Fruit fly (Drosophila melanogaster) whole organism, embryonic: ENCODE results near the gene Sulf1.

Experiments used
- CG10654 ChIP-seq: fragments of 200-800 bp; sonication (Bioruptor generic); optimal IDR thresholded peaks from 2 replicates; lab custom pipeline; 2016; ENCODE audit warnings: missing biosample characterization, missing genetic modification characterization
- CG11085 ChIP-seq: fragments of 200-800 bp; sonication (Bioruptor generic); IDR thresholded peaks from 2 replicates; pipeline ENCODE4 v1.3.6; 2022; ENCODE audit warnings: missing biosample characterization, missing genetic modification characterization
- CG11398 ChIP-seq: fragments of 200-800 bp; sonication (Bioruptor generic); optimal IDR thresholded peaks from 2 replicates; lab custom pipeline; 2016; ENCODE audit warnings: missing biosample characterization, missing genetic modification characterization
- CG11504 ChIP-seq: fragments of 200-800 bp; sonication (Bioruptor generic); optimal IDR thresholded peaks from 3 replicates; lab custom pipeline; 2019; ENCODE audit warnings: missing biosample characterization, mild to moderate bottlenecking, missing genetic modification characterization, moderate library complexity
- CG13296 ChIP-seq: fragments of 200-800 bp; sonication (Bioruptor generic); optimal IDR thresholded peaks from 3 replicates; lab custom pipeline; 2018; ENCODE audit warnings: missing biosample characterization, mild to moderate bottlenecking, missing genetic modification characterization
- CG1529 ChIP-seq: fragments of 200-800 bp; sonication (Bioruptor generic); optimal IDR thresholded peaks from 3 replicates; lab custom pipeline; 2018; ENCODE audit warnings: missing biosample characterization, missing genetic modification characterization
- CG17568 ChIP-seq: fragments of 200-800 bp; sonication (Bioruptor generic); optimal IDR thresholded peaks from 2 replicates; lab custom pipeline; 2018; ENCODE audit warnings: missing biosample characterization, mild to moderate bottlenecking, missing genetic modification characterization, moderate library complexity
- CG17802 ChIP-seq: fragments of 200-800 bp; sonication (Bioruptor generic); optimal IDR thresholded peaks from 2 replicates; lab custom pipeline; 2018; ENCODE audit warnings: missing biosample characterization, mild to moderate bottlenecking, missing genetic modification characterization, moderate library complexity
- CG18599 ChIP-seq: fragments of 200-800 bp; sonication (Bioruptor generic); optimal IDR thresholded peaks from 3 replicates; lab custom pipeline; 2017; ENCODE audit warnings: missing biosample characterization, missing genetic modification characterization, mild to moderate bottlenecking, moderate library complexity, missing genetic modification reagents
- CG18619 ChIP-seq: fragments of 200-800 bp; sonication (Bioruptor generic); optimal IDR thresholded peaks from 3 replicates; lab custom pipeline; 2017; ENCODE audit warnings: missing biosample characterization, mild to moderate bottlenecking, missing genetic modification characterization
- CG2712 ChIP-seq: fragments of 200-800 bp; optimal IDR thresholded peaks from 3 replicates; lab custom pipeline; 2019; ENCODE audit warnings: missing biosample characterization, mild to moderate bottlenecking, missing genetic modification characterization, moderate library complexity
- CG2875 ChIP-seq: fragments of 200-800 bp; sonication (Bioruptor generic); optimal IDR thresholded peaks from 2 replicates; lab custom pipeline; 2017; ENCODE audit warnings: missing biosample characterization, mild to moderate bottlenecking, missing genetic modification characterization, missing genetic modification reagents
- CG3065 ChIP-seq: fragments of 200-800 bp; sonication (Bioruptor generic); optimal IDR thresholded peaks from 2 replicates; lab custom pipeline; 2016; ENCODE audit warnings: missing biosample characterization, missing genetic modification characterization
- CG31388 ChIP-seq: fragments of 200-800 bp; sonication (Bioruptor generic); optimal IDR thresholded peaks from 2 replicates; lab custom pipeline; 2016; ENCODE audit warnings: missing biosample characterization, missing genetic modification characterization
- CG3407 ChIP-seq: fragments of 200-800 bp; sonication (Bioruptor generic); optimal IDR thresholded peaks from 2 replicates; lab custom pipeline; 2018; ENCODE audit warnings: missing biosample characterization, mild to moderate bottlenecking, missing genetic modification characterization
- CG4424 ChIP-seq: fragments of 200-800 bp; sonication (Bioruptor generic); optimal IDR thresholded peaks from 3 replicates; lab custom pipeline; 2016; ENCODE audit warnings: missing biosample characterization, missing genetic modification characterization
- CG6272 ChIP-seq: fragments of 200-800 bp; sonication (Bioruptor generic); IDR thresholded peaks from 2 replicates; pipeline ENCODE4 v1.3.6; 2022; ENCODE audit warnings: missing biosample characterization, missing genetic modification characterization
- CG6854 ChIP-seq: fragments of 200-800 bp; sonication (Bioruptor generic); optimal IDR thresholded peaks from 3 replicates; lab custom pipeline; 2017; ENCODE audit warnings: missing biosample characterization, mild to moderate bottlenecking, missing genetic modification characterization
- CG8944 ChIP-seq: fragments of 200-800 bp; sonication (Bioruptor generic); optimal IDR thresholded peaks from 3 replicates; lab custom pipeline; 2016; ENCODE audit warnings: missing biosample characterization, missing genetic modification characterization
- CG9215 ChIP-seq: fragments of 200-800 bp; sonication (Bioruptor generic); IDR thresholded peaks from 2 replicates; pipeline ENCODE4 v1.3.6; 2022; ENCODE audit warnings: missing biosample characterization, missing genetic modification characterization
- Doc3 ChIP-seq: fragments of 200-800 bp; sonication (Bioruptor generic); IDR thresholded peaks from 3 replicates; pipeline ENCODE4 v1.3.6; 2022; ENCODE audit warnings: missing biosample characterization, missing genetic modification characterization; ENCODE audit not compliant: partially characterized antibody
- E2f1 ChIP-seq: fragments of 200-800 bp; sonication (Bioruptor generic); IDR thresholded peaks from 2 replicates; pipeline ENCODE4 v1.3.6; 2022; ENCODE audit warnings: missing biosample characterization, missing genetic modification characterization
- Ets65A ChIP-seq: fragments of 200-800 bp; sonication (Bioruptor generic); peaks from one replicate; lab custom pipeline; 2016; ENCODE audit warnings: missing biosample characterization, missing genetic modification characterization
- HmgZ ChIP-seq: fragments of 200-800 bp; sonication (Bioruptor generic); optimal IDR thresholded peaks from 2 replicates; lab custom pipeline; 2018; ENCODE audit warnings: missing biosample characterization, mild to moderate bottlenecking, missing genetic modification characterization
- Hmx ChIP-seq: fragments of 200-800 bp; sonication (Bioruptor generic); optimal IDR thresholded peaks from 2 replicates; lab custom pipeline; 2016; ENCODE audit warnings: missing biosample characterization, missing genetic modification characterization
- Hr39 ChIP-seq: fragments of >200 bp; optimal IDR thresholded peaks from 2 replicates; lab custom pipeline; 2017
- Meics ChIP-seq: fragments of 200-800 bp; sonication (Bioruptor generic); optimal IDR thresholded peaks from 2 replicates; lab custom pipeline; 2017; ENCODE audit warnings: missing biosample characterization, mild to moderate bottlenecking, missing genetic modification characterization
- Ravus ChIP-seq: fragments of 200-800 bp; sonication (Bioruptor generic); IDR thresholded peaks from 2 replicates; pipeline ENCODE4 v1.3.6; 2022; ENCODE audit warnings: missing biosample characterization, missing genetic modification characterization
- Rx ChIP-seq: fragments of 200-800 bp; sonication (Bioruptor generic); IDR thresholded peaks from 2 replicates; pipeline ENCODE4 v1.3.6; 2022; ENCODE audit warnings: missing biosample characterization, missing genetic modification characterization
- Side ChIP-seq: fragments of 200-800 bp; sonication (Bioruptor generic); optimal IDR thresholded peaks from 2 replicates; lab custom pipeline; 2016; ENCODE audit warnings: missing biosample characterization, missing genetic modification characterization
- Ssrp ChIP-seq: fragments of 200-800 bp; sonication (Bioruptor generic); optimal IDR thresholded peaks from 2 replicates; lab custom pipeline; 2018; ENCODE audit warnings: missing biosample characterization, mild to moderate bottlenecking, missing genetic modification characterization, moderate library complexity
- Trl ChIP-seq, 3 experiments: fragments of >200 bp in 2 of 3; fragments of 200-800 bp in 1 of 3; sonication (Bioruptor generic) in 1 of 3; optimal IDR thresholded peaks; 2 replicates in 1 of 3; 3 replicates in 2 of 3; lab custom pipeline; 2016 to 2017; ENCODE audit warnings: missing biosample characterization in 1 of 3, missing genetic modification characterization in 1 of 3
- Usf ChIP-seq: fragments of 200-800 bp; sonication (Bioruptor generic); optimal IDR thresholded peaks from 2 replicates; lab custom pipeline; 2017; ENCODE audit warnings: missing genotype, missing biosample characterization, missing genetic modification characterization
- bbx ChIP-seq: fragments of 200-800 bp; sonication (Bioruptor generic); IDR thresholded peaks from 2 replicates; pipeline ENCODE4 v1.3.6; 2022; ENCODE audit warnings: missing biosample characterization, missing genetic modification characterization; ENCODE audit not compliant: partially characterized antibody
- cwo ChIP-seq: fragments of 200-800 bp; sonication (Bioruptor generic); optimal IDR thresholded peaks from 3 replicates; lab custom pipeline; 2017; ENCODE audit warnings: missing biosample characterization, missing genetic modification characterization, mild to moderate bottlenecking, moderate library complexity, missing genetic modification reagents
- dan ChIP-seq: fragments of 200-800 bp; sonication (Bioruptor generic); IDR thresholded peaks from 2 replicates; pipeline ENCODE4 v1.3.6; 2022; ENCODE audit warnings: missing biosample characterization, missing genetic modification characterization
- dysf ChIP-seq: fragments of 200-800 bp; sonication (Bioruptor generic); IDR thresholded peaks from 3 replicates; pipeline ENCODE4 v1.3.6; 2022; ENCODE audit warnings: missing biosample characterization, missing genetic modification characterization
- fru ChIP-seq: fragments of >200 bp; optimal IDR thresholded peaks from 2 replicates; lab custom pipeline; 2017
- fu2 ChIP-seq: fragments of 200-800 bp; sonication (Bioruptor generic); optimal IDR thresholded peaks from 2 replicates; lab custom pipeline; 2016; ENCODE audit warnings: missing biosample characterization, missing genetic modification characterization
- gem ChIP-seq: fragments of 200-800 bp; sonication (Bioruptor generic); optimal IDR thresholded peaks from 2 replicates; lab custom pipeline; 2019; ENCODE audit warnings: missing biosample characterization, mild to moderate bottlenecking, missing genetic modification characterization, moderate library complexity
- gro ChIP-seq: fragments of 200-800 bp; sonication (Bioruptor generic); optimal IDR thresholded peaks from 2 replicates; lab custom pipeline; 2016; ENCODE audit warnings: missing biosample characterization, missing genetic modification characterization
- gsb ChIP-seq: fragments of 200-800 bp; sonication (Bioruptor generic); IDR thresholded peaks from 2 replicates; pipeline ENCODE4 v1.3.6; 2022; ENCODE audit warnings: missing biosample characterization, missing genetic modification characterization
- hkb ChIP-seq, 2 experiments: fragments of 200-800 bp in 1 of 2; fragments of >200 bp in 1 of 2; sonication (Bioruptor generic) in 1 of 2; IDR thresholded peaks in 1 of 2; optimal IDR thresholded peaks in 1 of 2; 2 replicates each; pipeline versions ENCODE4 v1.3.6 to Lab custom; 2017 to 2022; ENCODE audit warnings: missing biosample characterization in 1 of 2, missing genetic modification characterization in 1 of 2
- jigr1 ChIP-seq: fragments of 200-800 bp; sonication (Bioruptor generic); IDR thresholded peaks from 3 replicates; pipeline ENCODE4 v1.3.6; 2022; ENCODE audit warnings: missing biosample characterization, missing genetic modification characterization
- lbe ChIP-seq: fragments of 200-800 bp; sonication (Bioruptor generic); optimal IDR thresholded peaks from 2 replicates; lab custom pipeline; 2016; ENCODE audit warnings: missing biosample characterization, mild to moderate bottlenecking, missing genetic modification characterization
- pb ChIP-seq: fragments of 200-800 bp; sonication (Bioruptor generic); optimal IDR thresholded peaks from 3 replicates; lab custom pipeline; 2016; ENCODE audit warnings: missing biosample characterization, missing genetic modification characterization
- sc ChIP-seq, 3 experiments: fragments of >200 bp in 2 of 3; fragments of 200-800 bp in 1 of 3; sonication (Bioruptor generic) in 1 of 3; optimal IDR thresholded peaks; 2 replicates in 2 of 3; 3 replicates in 1 of 3; lab custom pipeline; 2017; ENCODE audit warnings: mild to moderate bottlenecking in 1 of 3, missing biosample characterization in 1 of 3, missing genetic modification characterization in 1 of 3, missing genetic modification reagents in 1 of 3
- scrt ChIP-seq: fragments of 200-800 bp; sonication (Bioruptor generic); optimal IDR thresholded peaks from 2 replicates; lab custom pipeline; 2018; ENCODE audit warnings: missing biosample characterization, mild to moderate bottlenecking, missing genetic modification characterization, moderate library complexity
- sim ChIP-seq: fragments of 200-800 bp; sonication (Bioruptor generic); IDR thresholded peaks from 2 replicates; pipeline ENCODE4 v1.3.6; 2022; ENCODE audit warnings: missing biosample characterization, missing genetic modification characterization
- sqz ChIP-seq: fragments of 200-800 bp; sonication (Bioruptor generic); optimal IDR thresholded peaks from 3 replicates; lab custom pipeline; 2018; ENCODE audit warnings: missing biosample characterization, mild to moderate bottlenecking, missing genetic modification characterization
- usp ChIP-seq: fragments of >200 bp; optimal IDR thresholded peaks from 2 replicates; lab custom pipeline; 2017; ENCODE audit warnings: missing biosample characterization, missing genetic modification characterization
- z ChIP-seq: fragments of 200-800 bp; sonication (Bioruptor generic); IDR thresholded peaks from 3 replicates; pipeline ENCODE4 v1.3.6; 2022; ENCODE audit warnings: missing biosample characterization, missing genetic modification characterization

Gene Sulf1

dm6 chr3R:16338342-16338741 lies 1.0 kb downstream of the Sulf1 start (continued):
- no peak for TF ChIP-seq jigr1 (GFP tag; lab: Robert Waterston, UW)
- TF ChIP-seq CG6854 (GFP tag; lab: Kevin White, UChicago): no peak
- peak; percentile 30 for TF ChIP-seq CG11504 (tag; lab: Kevin White, UChicago)
- no peak for TF ChIP-seq CG31388
- TF ChIP-seq lbe: peak; percentile 29
- TF ChIP-seq CG10654 (GFP tag; lab: Kevin White, UChicago): no peak
- no peak for TF ChIP-seq CG17802 (tag; lab: Kevin White, UChicago)
- no peak for TF ChIP-seq CG11085 (GFP tag; lab: Robert Waterston, UW)
- TF ChIP-seq scrt (GFP tag; lab: Kevin White, UChicago): no peak
- TF ChIP-seq sim (GFP tag; lab: Robert Waterston, UW): no peak
- TF ChIP-seq Ravus (GFP tag; lab: Robert Waterston, UW): no peak
- TF ChIP-seq Ets65A: no peak
- no peak for TF ChIP-seq dan (GFP tag; lab: Robert Waterston, UW)
- TF ChIP-seq gem (tag; lab: Kevin White, UChicago): no peak
- no peak for TF ChIP-seq Trl (optimal IDR thresholded peaks at IDR 0.05; lab: Kevin White, UChicago)
- no peak for TF ChIP-seq Trl (GFP tag; optimal IDR thresholded peaks at IDR 0.05; lab: Kevin White, UChicago)
- no peak for TF ChIP-seq gsb (GFP tag; lab: Robert Waterston, UW)
- TF ChIP-seq CG3407 (GFP tag; lab: Kevin White, UChicago): no peak
- peak; percentile 2 for TF ChIP-seq sqz (GFP tag; lab: Kevin White, UChicago)
- peak; percentile 52; the same call in 1 of the 2 replicates for TF ChIP-seq bbx
- no peak for TF ChIP-seq cwo (GFP tag; lab: Kevin White, UChicago)
- TF ChIP-seq CG18599: no peak
- no peak for TF ChIP-seq fu2
- TF ChIP-seq Rx: no peak
- no peak for TF ChIP-seq CG11398 (GFP tag; lab: Kevin White, UChicago)
- TF ChIP-seq Doc3 (GFP tag; lab: Robert Waterston, UW): no peak
- no peak for TF ChIP-seq CG6272 (GFP tag; lab: Robert Waterston, UW)
- TF ChIP-seq Meics (GFP tag; lab: Kevin White, UChicago): no peak
- no peak for TF ChIP-seq Ssrp (tag; lab: Kevin White, UChicago)
- no peak for TF ChIP-seq hkb (optimal IDR thresholded peaks at IDR 0.05; lab: Kevin White, UChicago)
- TF ChIP-seq hkb (GFP tag; IDR thresholded peaks at IDR 0.05; lab: Robert Waterston, UW): no peak
- TF ChIP-seq Hr39 (lab: Kevin White, UChicago): no peak
- no peak for TF ChIP-seq fru (lab: Kevin White, UChicago)
- no peak for TF ChIP-seq CG17568 (GFP tag; lab: Kevin White, UChicago)
- no peak for TF ChIP-seq dysf (GFP tag; lab: Robert Waterston, UW)
- peak; percentile 28 for TF ChIP-seq HmgZ (tag; lab: Kevin White, UChicago)
- no peak for TF ChIP-seq Hmx (GFP tag; lab: Kevin White, UChicago)
- no peak for TF ChIP-seq usp
- TF ChIP-seq CG13296: no peak
- TF ChIP-seq CG18619 (GFP tag; lab: Kevin White, UChicago): no peak
- TF ChIP-seq CG1529: no peak
- TF ChIP-seq CG2712 (tag; lab: Kevin White, UChicago): peak; percentile 51
- no peak for TF ChIP-seq CG8944 (GFP tag; lab: Kevin White, UChicago)
- no peak for TF ChIP-seq sc (optimal IDR thresholded peaks at IDR 0.05; lab: Kevin White, UChicago)
- no peak for TF ChIP-seq sc (GFP tag; optimal IDR thresholded peaks at IDR 0.05; lab: Kevin White, UChicago)
- TF ChIP-seq pb (GFP tag; lab: Kevin White, UChicago): no peak
- no peak for TF ChIP-seq z (GFP tag; lab: Robert Waterston, UW)
- TF ChIP-seq gro (GFP tag; lab: Kevin White, UChicago): peak; percentile 40
- no peak for TF ChIP-seq CG2875 (GFP tag; lab: Kevin White, UChicago)
- TF ChIP-seq CG3065: no peak
- TF ChIP-seq E2f1 (GFP tag; lab: Robert Waterston, UW): no peak
- TF ChIP-seq CG9215 (GFP tag; lab: Robert Waterston, UW): no peak
- TF ChIP-seq CG4424: no peak
- TF ChIP-seq Side (GFP tag; lab: Kevin White, UChicago): no peak
- TF ChIP-seq Usf (GFP tag; lab: Kevin White, UChicago): no peak
